Worm (Caenorhabditis elegans) whole organism, L4 larva: ENCODE measurements around the gene exc-7.

Experiments used
- D1046.2 ChIP-seq: fragments of 200-800 bp; sonication (Bioruptor generic); IDR thresholded peaks from 2 replicates; pipeline ENCODE4 v1.3.6; 2022; ENCODE audit warnings: missing genetic modification characterization, missing compliant biosample characterization
- ceh-44 ChIP-seq: fragments of 200-800 bp; sonication (Bioruptor generic); IDR thresholded peaks from 2 replicates; pipeline ENCODE4 v1.3.6; 2022; ENCODE audit warnings: missing genetic modification reagents, missing genetic modification characterization, missing compliant biosample characterization
- ctbp-1 ChIP-seq: fragments of 200-800 bp; sonication (Bioruptor generic); IDR thresholded peaks from 2 replicates; pipeline ENCODE4 v1.3.6; 2022; ENCODE audit warnings: missing genetic modification reagents, missing genetic modification characterization, missing compliant biosample characterization
- daf-12 ChIP-seq: fragments of 150-350 bp; optimal IDR thresholded peaks from 2 replicates; lab custom pipeline; 2014; ENCODE audit warnings: missing biosample characterization, missing genetic modification reagents, missing genetic modification characterization
- egl-43 ChIP-seq: fragments of 200-800 bp; sonication (Bioruptor generic); IDR thresholded peaks from 2 replicates; pipeline ENCODE4 v1.3.6; 2022; ENCODE audit warnings: missing genetic modification reagents, missing genetic modification characterization, missing compliant biosample characterization
- fos-1 ChIP-seq: fragments of 150-350 bp; optimal IDR thresholded peaks from 2 replicates; lab custom pipeline; 2014; ENCODE audit warnings: missing biosample characterization, missing genetic modification characterization
- nhr-11 ChIP-seq: fragments of 150-350 bp; optimal IDR thresholded peaks from 2 replicates; lab custom pipeline; 2014; ENCODE audit warnings: missing biosample characterization, missing genetic modification characterization
- nhr-77 ChIP-seq: fragments of 150-350 bp; optimal IDR thresholded peaks from 2 replicates; lab custom pipeline; 2014; ENCODE audit warnings: missing biosample characterization, missing genetic modification characterization
- pha-4 ChIP-seq, 2 experiments: fragments of 150-350 bp in 1 of 2; fragments of 200-800 bp in 1 of 2; sonication (Bioruptor generic) in 1 of 2; IDR thresholded peaks in 1 of 2; optimal IDR thresholded peaks in 1 of 2; 2 replicates each; pipeline versions ENCODE4 v1.3.6 to Lab custom; 2014 to 2022; ENCODE audit warnings: missing genetic modification characterization in 2 of 2, missing genetic modification reagents in 2 of 2, missing biosample characterization in 1 of 2, missing compliant biosample characterization in 1 of 2
- pqm-1 ChIP-seq: sonication (generic microtip); optimal IDR thresholded peaks from 2 replicates; lab custom pipeline; 2017; ENCODE audit warnings: missing biosample characterization, missing genetic modification characterization
- skn-1 ChIP-seq: fragments of 150-350 bp; optimal IDR thresholded peaks from 2 replicates; lab custom pipeline; 2014; ENCODE audit warnings: missing biosample characterization, missing genetic modification characterization
- spr-1 ChIP-seq: sonication (generic microtip); optimal IDR thresholded peaks from 2 replicates; lab custom pipeline; 2016; ENCODE audit warnings: mild to moderate bottlenecking, missing genetic modification characterization, missing compliant biosample characterization
- unc-130 ChIP-seq: sonication (generic microtip); optimal IDR thresholded peaks from 2 replicates; lab custom pipeline; 2016; ENCODE audit warnings: missing genetic modification reagents, missing genetic modification characterization, missing compliant biosample characterization
- zag-1 ChIP-seq: fragments of 150-350 bp; optimal IDR thresholded peaks from 2 replicates; lab custom pipeline; 2014; ENCODE audit warnings: missing biosample characterization, missing genetic modification characterization

- TF ChIP-seq fos-1 (no peak), pqm-1 (no peak), ctbp-1 (GFP tag; lab: Robert Waterston, UW) (0 out of 2 replicates have a peak, but pooled peaks have one; percentile 31), pha-4 (GFP tag; IDR thresholded peaks at IDR 0.05; lab: Robert Waterston, UW) (0 out of 2 replicates have a peak, but pooled peaks have one; percentile 9), pha-4 (tag; optimal IDR thresholded peaks at IDR 0.05; lab: Kevin White, UChicago) (peak; percentile 49), nhr-11 (tag; lab: Kevin White, UChicago) (peak; percentile 87), ceh-44 (GFP tag; lab: Robert Waterston, UW) (no peak), zag-1 (tag; lab: Kevin White, UChicago) (no peak), nhr-77 (no peak), egl-43 (no peak), spr-1 (tag; lab: Kevin White, UChicago) (no peak), unc-130 (GFP tag; lab: Kevin White, UChicago) (peak; percentile 84), skn-1 (no peak), D1046.2 (GFP tag; lab: Robert Waterston, UW) (no peak), daf-12 (tag; lab: Kevin White, UChicago) (no peak)
Observed at ce11 chrII:9591071-9591470, 15.3 kb downstream of the exc-7 start, which contains the start of the genes E02H1.1 and tag-124.
